Fruit fly (Drosophila melanogaster) S2 (cell line): ENCODE results near the gene CCHa1.

Source experiments
- CG8478 ChIP-seq: fragments of >200 bp; optimal IDR thresholded peaks from 2 replicates; lab custom pipeline; 2018
- CTCF ChIP-seq, 2 experiments: fragments of >200 bp; optimal IDR thresholded peaks; 2 replicates each; lab custom pipeline; 2018

CCHa1 gene

DNA sequence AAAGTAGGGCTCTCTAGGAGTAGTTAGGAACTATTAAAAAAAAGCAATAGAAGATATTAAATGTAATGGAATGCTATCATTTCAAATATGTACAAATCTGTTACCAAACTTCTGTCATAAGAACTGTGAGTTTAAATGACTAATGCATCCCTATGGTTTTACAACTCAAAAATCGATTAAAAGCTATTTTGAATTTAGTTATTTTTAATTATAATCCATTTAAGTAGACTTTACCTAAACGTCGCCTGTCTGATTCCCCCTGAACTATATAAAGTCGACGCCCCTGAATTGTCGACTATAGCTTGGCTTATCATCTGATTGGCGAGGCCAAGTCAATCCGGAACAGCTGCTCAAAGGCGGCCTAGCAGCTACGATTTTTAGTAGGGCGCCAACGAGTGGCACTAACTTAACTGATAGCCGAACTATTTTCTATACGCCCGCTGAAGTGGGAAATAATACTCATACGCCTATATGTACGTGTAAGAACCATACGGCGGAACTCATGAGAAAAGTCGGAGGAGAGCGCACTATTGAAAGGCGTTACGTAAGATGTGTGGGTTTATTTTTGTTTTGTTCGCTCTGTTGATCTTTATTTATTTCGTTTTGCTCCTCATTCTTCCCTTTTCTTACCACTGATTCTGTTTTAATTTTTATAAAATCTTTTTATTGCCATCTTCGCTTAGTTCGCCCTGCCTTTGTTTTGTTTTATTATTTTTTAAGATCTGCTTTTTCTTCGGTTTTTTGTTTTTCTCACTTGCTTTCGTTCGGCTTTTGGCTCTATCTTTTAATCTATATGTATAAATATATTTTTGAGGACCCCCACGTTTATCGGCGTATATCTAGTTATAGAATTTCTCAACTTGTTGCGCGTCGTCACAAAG is 34.4 kb downstream of the CCHa1 start:
- TF ChIP-seq CG8478 (lab: Kevin White, UChicago) (no peak), CTCF (optimal IDR thresholded peaks at IDR 0.05; lab: Kevin White, UChicago) (no peak)

DNA sequence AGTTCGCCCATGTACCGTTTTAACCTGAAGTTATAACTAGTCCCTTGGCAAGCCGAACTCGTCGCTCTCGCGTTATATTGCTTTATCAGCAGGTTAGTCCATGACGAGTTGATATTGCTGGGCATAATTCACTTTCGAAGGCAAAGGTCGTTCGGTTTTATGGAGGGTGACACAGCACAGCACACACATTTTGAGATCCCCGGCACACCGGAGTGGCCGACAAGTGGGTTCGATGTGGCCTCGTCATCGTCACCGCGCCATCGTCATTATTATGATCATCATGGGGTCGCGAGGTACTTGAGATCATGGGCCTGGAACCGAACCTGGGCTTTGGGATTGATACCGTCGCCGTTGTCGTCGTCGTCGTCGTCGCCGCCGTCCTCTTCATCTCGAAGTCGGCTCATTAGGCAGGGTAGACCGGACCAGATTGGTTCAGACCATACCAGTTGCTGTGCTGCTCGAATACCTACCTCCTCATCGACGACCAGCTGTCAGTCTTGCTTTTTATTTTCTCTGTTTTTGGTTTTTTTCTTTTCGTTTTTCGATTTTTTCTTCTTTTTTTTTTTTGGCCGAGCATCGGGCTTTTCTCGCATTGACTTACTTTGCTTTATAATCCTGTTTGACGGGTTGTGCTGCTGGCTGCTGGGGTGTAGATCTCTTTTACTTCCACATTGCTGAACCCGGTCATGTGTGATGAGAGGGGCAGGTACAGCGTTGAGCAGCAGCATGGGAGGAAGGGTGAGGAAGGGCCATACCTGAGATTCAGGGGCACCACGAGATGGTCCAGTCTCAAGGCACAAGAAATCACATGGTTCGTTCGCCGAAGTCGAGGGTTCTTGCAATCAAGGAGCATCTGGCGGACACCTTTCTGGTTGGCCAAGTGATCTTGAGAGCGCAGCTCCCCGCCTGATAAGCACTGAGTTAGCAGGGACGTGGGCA is 35.3 kb downstream of the CCHa1 start:
- no peak for TF ChIP-seq CG8478 (lab: Kevin White, UChicago)
- TF ChIP-seq CTCF (optimal IDR thresholded peaks at IDR 0.05; lab: Kevin White, UChicago): no peak

DNA sequence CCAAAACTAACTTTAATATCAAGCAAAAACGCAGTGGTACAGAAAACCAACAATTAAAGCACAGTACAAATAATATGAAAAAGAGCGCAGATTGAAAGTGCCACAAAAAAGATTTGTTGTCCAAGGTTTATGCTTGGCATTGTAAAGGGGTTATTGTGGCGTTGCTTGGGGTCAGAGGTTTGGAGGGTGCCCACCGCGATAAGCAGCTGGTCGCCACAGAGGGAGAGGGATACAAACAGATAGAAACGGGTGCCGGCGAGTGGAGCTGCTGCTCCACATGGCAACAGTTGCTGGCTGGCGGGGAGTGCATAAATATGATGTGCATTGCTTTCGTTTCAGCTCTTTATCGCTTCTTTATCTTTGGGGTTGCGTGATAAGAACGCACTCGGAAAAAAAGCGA is 36.2 kb downstream of the CCHa1 start:
- no peak for TF ChIP-seq CTCF (optimal IDR thresholded peaks at IDR 0.05; lab: Kevin White, UChicago)
- no peak for TF ChIP-seq CG8478 (lab: Kevin White, UChicago)

DNA sequence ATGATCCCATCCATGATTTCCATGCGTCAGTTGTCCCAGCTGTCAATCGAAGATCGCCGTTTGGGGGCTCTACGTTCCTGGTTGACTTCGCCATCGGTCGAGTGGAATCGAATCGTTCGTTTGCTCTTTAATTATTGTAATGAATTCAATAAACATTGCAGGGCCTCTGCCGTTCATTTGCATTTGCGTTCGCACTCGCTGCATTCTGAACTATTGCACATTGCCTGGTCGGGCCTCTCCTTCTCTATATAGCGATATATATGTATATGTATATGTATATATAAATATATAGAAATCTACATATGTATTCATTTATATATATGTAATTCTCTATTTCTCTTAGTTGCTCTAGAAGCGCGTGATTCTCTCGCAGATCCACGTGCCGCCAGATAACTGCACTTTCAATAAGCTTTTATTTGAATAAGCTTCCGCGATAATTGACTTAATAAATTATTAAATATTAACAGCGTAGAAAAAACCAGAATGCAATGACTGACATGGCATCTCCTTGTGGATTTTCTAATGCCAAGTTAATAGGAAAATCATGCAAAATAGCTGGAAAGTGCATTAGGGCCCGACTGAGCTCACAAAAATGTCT is 36.8 kb downstream of the CCHa1 start:
- TF ChIP-seq CTCF (optimal IDR thresholded peaks at IDR 0.05; lab: Kevin White, UChicago) (no peak), CG8478 (lab: Kevin White, UChicago) (no peak)

DNA sequence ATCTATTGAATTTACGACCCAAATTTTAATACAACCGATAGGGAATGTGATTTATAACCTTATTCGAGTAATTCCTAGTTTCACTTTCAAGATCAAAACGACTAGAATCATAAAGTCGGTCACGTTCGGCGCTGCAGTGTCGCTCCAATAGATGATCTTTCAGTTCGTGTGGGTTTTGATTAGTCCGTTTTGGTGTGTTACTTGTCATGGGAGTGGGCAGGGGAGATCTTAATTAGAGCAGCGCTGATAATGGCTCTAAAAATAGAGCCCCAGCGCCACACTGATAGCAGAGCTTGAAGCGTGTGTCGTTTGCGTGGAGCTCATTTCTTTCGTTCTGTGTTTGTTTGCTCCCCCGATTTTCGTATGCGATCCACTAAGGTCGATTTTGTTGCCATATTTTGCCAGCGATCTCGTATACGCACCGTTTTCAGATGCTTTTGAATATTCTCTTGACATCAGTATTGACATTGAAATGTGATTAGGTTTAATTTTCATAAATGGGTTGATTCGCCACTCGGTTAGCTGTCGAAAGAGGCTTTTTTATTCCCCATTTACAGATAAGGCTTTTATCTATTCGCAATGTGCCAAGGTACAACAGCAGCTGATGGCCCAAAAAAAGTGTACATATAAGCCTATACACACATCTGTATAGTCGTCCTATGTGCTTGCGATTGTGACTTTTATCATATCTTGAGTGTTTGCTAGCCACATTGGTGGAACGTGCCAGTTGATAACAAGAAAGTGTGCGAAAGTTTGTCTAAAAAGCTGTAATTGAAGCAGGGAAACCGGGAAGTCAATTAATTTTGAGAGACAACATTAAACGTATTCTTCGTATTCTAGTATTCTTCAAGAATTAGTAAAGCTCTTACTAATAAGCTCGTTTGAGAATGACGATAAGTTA is 37.9 kb downstream of the CCHa1 start:
- no peak for TF ChIP-seq CTCF (optimal IDR thresholded peaks at IDR 0.05; lab: Kevin White, UChicago)
- no peak for TF ChIP-seq CG8478 (lab: Kevin White, UChicago)

DNA sequence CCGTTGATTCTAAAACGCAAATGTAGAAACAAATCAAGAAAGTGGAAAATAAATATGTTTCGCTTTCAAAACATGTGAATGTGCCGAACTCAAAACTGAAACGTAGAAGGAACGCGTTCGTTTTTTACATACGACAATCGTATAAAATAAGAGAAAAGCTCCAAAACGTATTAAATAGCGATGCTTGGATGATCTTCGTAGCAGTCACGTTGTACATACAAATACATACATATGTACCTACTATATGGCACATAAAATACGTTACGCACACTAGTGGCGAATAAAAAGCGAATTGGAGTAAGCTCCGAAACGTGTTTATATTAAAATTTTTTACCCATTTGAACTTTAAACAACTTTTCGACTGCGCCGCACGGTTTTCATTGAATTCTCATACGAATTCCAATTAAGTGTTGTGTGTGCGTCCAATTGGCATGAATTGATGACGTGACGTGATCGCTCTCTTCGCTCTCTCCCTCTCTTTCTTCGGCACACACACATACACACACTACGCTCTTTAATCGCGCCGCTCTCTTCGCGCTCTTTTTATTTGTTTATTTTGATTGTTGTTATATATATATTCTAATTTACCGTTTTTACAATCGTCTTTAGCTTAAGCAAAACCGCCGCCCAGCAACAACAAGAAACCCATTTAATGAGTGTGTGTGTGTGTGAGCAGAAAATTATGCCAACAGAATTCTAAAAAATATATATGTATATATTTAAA is 39.3 kb downstream of the CCHa1 start:
- TF ChIP-seq CTCF (optimal IDR thresholded peaks at IDR 0.05; lab: Kevin White, UChicago): no peak
- TF ChIP-seq CG8478 (lab: Kevin White, UChicago): no peak

DNA sequence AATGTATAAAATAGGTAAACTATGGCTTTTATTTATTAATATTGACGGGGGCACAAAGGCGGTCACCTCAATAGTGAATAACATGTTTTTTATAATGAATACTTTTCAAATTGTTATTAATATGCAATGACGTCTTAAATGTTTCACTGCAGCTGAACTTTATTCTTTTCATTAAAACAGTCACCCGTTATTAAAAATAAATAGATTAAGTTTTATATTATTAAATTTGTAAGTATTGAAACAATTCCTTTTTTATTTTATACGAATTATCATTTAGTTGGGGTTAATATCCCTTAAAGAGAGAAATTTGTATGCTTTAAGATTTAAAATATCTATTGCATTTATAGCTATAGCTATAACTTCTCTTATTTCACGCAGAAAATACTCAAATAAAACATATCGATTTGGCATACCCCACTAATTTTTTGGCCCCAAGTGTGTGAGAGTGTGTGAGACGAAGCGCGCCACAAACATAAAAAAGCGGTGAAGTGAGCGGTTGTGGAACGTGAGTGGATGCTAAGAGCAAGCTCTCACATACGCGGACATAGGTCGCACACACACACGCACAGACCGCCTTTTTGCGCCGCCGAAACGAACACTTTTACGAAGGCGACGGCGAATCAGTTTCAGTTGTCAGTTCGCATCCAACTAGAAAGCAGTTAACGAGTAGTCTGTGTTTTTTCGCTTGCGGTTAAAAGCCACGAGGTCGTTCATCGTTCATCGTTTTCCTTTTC is 40.1 kb downstream of the CCHa1 start, which contains the start of gene foxo:
Gene foxo, plus strand, starts transcription at position 626 of the 734 bp plus-strand sequence.
- TF ChIP-seq CG8478 (lab: Kevin White, UChicago) (no peak), CTCF (optimal IDR thresholded peaks at IDR 0.05; lab: Kevin White, UChicago) (no peak)

- TF ChIP-seq CTCF (optimal IDR thresholded peaks at IDR 0.05; lab: Kevin White, UChicago) (no peak), CG8478 (lab: Kevin White, UChicago) (no peak)
Measured at dm6 chr3R:14055944-14056319, 40.7 kb downstream of the CCHa1 start.

DNA sequence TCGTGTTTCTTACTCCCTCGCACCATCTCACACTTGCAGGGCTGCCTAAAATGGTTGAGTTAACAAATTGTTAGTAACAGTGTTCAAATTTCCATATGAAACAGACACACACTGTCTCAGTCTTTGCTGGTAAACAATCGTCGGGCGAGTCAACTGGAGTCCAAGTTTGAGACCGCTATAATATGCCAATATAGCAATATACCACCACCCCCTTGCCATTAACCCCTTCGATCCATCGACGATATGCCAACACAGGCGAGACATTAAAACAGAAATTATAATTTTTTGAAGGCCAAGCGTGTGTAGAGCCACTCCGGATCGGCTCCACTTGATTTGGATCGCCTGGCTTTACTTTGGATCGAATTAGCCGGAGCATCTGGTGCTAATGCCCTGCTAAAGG is 42.5 kb downstream of the CCHa1 start:
- no peak for TF ChIP-seq CTCF (optimal IDR thresholded peaks at IDR 0.05; lab: Kevin White, UChicago)

dm6 chr3R:14053037-14053808 is 43.4 kb downstream of the CCHa1 start:
- no peak for TF ChIP-seq CG8478 (lab: Kevin White, UChicago)
- no peak for TF ChIP-seq CTCF (optimal IDR thresholded peaks at IDR 0.05; lab: Kevin White, UChicago)

DNA sequence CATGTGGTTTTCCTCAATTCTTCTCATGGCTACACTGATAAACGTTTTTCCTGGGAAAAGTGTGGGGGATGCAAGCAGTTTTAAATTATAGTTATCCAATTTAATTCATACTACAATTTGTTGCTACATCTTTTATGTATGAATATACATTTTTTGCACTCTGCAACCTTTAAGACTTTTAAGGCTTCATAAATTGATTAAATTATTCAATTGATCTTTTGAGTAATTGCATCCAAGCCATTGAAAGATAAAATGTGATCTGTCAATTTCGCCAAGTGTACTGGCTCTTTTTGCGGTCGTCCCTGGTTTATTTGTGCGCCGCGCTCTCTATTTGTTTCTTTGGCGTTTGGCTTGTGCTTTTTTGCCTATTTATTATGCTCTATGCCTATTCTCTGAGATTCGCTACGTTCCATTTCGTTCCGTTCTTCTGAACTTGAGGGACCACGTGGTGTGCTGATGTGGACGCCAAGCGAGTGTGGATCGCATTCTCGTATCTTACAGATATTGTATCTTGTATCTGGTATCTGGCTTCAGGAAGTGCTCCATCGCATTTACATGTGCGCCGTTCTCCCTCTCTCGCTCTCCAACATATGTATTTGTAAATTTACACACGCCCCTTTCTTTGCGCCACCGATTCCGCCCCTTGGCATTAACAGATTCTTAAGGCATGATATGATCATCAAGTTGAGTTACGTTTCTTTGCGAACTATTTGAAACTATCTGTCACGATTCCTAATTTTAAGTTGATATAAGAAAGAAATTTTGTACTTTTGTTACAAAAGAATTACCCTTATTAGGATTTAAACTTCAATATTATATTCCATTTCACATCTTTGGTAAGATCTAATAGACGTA is 44.2 kb downstream of the CCHa1 start:
- no peak for TF ChIP-seq CTCF (optimal IDR thresholded peaks at IDR 0.05; lab: Kevin White, UChicago)
- no peak for TF ChIP-seq CG8478 (lab: Kevin White, UChicago)
